Fruit fly (Drosophila melanogaster): ENCODE measurements around the gene CG15059.
A peak's percentile ranks its signal among the peaks of the same experiment; 100 is the strongest.

Gene CG15059

dm6 chrX:18294031-18294430 is 34.7 kb upstream of the CG15059 start (continued):
- TF ChIP-seq CG8281 (tag; optimal IDR thresholded peaks at IDR 0.05) (peak; percentile 36), Pdp1 (GFP tag; optimal IDR thresholded peaks at IDR 0.05) (peak; percentile 56 to 66), Dfd (GFP tag; optimal IDR thresholded peaks at IDR 0.05) (no peak), Lhr (GFP tag; optimal IDR thresholded peaks at IDR 0.05) (no peak), CG10565 (GFP tag; optimal IDR thresholded peaks at IDR 0.05) (no peak), D (optimal IDR thresholded peaks at IDR 0.05) (no peak), D (GFP tag; optimal IDR thresholded peaks at IDR 0.05) (no peak), row (GFP tag; IDR thresholded peaks at IDR 0.05) (peak; percentile 87), PHDP (tag; optimal IDR thresholded peaks at IDR 0.05) (peak; percentile 74), bcd (GFP tag; optimal IDR thresholded peaks at IDR 0.05) (peak; percentile 67), Nf-YC (tag; optimal IDR thresholded peaks at IDR 0.05) (peak; percentile 7), tna (GFP tag; IDR thresholded peaks at IDR 0.05; ENCODE audit: partially characterized antibody) (no peak), Neu2 (GFP tag; optimal IDR thresholded peaks at IDR 0.05; ENCODE audit: borderline replicate concordance) (no peak), CG3281 (GFP tag; optimal IDR thresholded peaks at IDR 0.05) (peak; percentile 70), Xrp1 (GFP tag; IDR thresholded peaks at IDR 0.05) (peak; percentile 76), CG3995 (GFP tag; optimal IDR thresholded peaks at IDR 0.05) (peak; percentile 0), H15 (GFP tag; IDR thresholded peaks at IDR 0.05) (peak; percentile 77), CG4617 (GFP tag; optimal IDR thresholded peaks at IDR 0.05; ENCODE audit: borderline replicate concordance) (peak; percentile 4), CG12219 (GFP tag; optimal IDR thresholded peaks at IDR 0.05) (peak; percentile 72), CG34376 (GFP tag; optimal IDR thresholded peaks at IDR 0.05) (peak; percentile 23), stc (GFP tag; IDR thresholded peaks at IDR 0.05) (peak; percentile 79), ac (GFP tag; optimal IDR thresholded peaks at IDR 0.05) (no peak), chn (GFP tag; optimal IDR thresholded peaks at IDR 0.05) (peak; percentile 45), sim (GFP tag; IDR thresholded peaks at IDR 0.05) (no peak), tup (GFP tag; optimal IDR thresholded peaks at IDR 0.05) (no peak), CG9932 (GFP tag; IDR thresholded peaks at IDR 0.05) (peak; percentile 77), GATAe (GFP tag; conservative IDR thresholded peaks at IDR 0.05) (no peak; the same call in 1 of the 2 replicates), btn (GFP tag; optimal IDR thresholded peaks at IDR 0.05) (no peak), CG17359 (tag; optimal IDR thresholded peaks at IDR 0.05) (peak; percentile 73), CG15011 (GFP tag; optimal IDR thresholded peaks at IDR 0.05) (peak; percentile 38), vvl (GFP tag; IDR thresholded peaks at IDR 0.05) (peak; percentile 83), ems (GFP tag; optimal IDR thresholded peaks at IDR 0.05) (peak; percentile 31), HHEX (GFP tag; optimal IDR thresholded peaks at IDR 0.05) (peak; percentile 66), Ets65A (GFP tag) (peak; percentile 95), CG17829 (tag; optimal IDR thresholded peaks at IDR 0.05) (peak; percentile 51), tll (GFP tag; optimal IDR thresholded peaks at IDR 0.05) (no peak), kay (GFP tag; optimal IDR thresholded peaks at IDR 0.05) (peak; percentile 32), Aef1 (GFP tag; IDR thresholded peaks at IDR 0.05) (peak; percentile 85), Ptx1 (GFP tag; IDR thresholded peaks at IDR 0.05) (peak; percentile 84), sna (GFP tag; IDR thresholded peaks at IDR 0.05; ENCODE audit: partially characterized antibody) (no peak), slp2 (GFP tag; optimal IDR thresholded peaks at IDR 0.05) (peak; percentile 54), sens-2 (GFP tag; IDR thresholded peaks at IDR 0.05) (peak; percentile 29; the same call in 1 of the 2 replicates), zf30C (GFP tag; optimal IDR thresholded peaks at IDR 0.05) (no peak), trem (tag; optimal IDR thresholded peaks at IDR 0.05) (no peak), CG8359 (GFP tag; optimal IDR thresholded peaks at IDR 0.05; ENCODE audit: borderline replicate concordance) (no peak), Max (GFP tag; optimal IDR thresholded peaks at IDR 0.05) (no peak), Kr (GFP tag; optimal IDR thresholded peaks at IDR 0.05) (no peak), CG9817 (tag; optimal IDR thresholded peaks at IDR 0.05) (peak; percentile 76), CG16813 (GFP tag; IDR thresholded peaks at IDR 0.05; ENCODE audit: partially characterized antibody) (no peak), CG31388 (GFP tag; optimal IDR thresholded peaks at IDR 0.05) (no peak), Fer1 (GFP tag; optimal IDR thresholded peaks at IDR 0.05) (no peak)

All from whole organism, embryonic.